Fruit fly (Drosophila melanogaster): Measurements from ENCODE around the gene CG5151.

Gene CG5151

DNA sequence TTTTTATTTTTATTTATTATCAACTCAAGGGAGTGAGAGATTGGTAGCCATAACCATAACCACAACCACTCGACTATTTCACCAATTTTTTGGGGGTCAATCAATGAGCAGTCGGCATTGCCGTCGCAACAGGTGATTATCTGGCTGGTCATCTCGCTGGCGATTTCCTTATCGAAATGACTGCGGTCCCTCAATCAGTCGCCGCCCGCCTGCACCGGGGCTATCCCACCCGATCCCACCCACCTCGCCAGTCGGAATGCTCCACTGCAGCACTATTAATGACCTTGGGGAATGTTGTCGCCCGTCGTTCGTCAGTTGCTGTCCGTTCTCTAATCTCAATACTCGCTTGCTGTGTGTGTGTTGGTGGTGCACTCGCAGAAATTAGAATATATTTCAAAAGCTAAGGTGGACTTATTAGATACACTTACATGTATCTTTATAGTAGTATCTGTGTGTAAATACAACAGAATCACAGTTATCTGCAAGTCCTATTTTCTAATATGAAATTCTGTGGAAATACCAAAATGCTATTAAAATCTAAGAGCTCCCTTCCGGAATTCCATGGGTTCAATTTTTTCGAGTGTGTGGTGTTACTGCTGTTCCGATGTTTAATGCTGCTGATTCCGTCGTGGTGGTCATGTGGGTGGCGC, 4.0 kb downstream of the CG5151 start (continued):
- TF ChIP-seq trem (tag; optimal IDR thresholded peaks at IDR 0.05) = no peak
- TF ChIP-seq phol (tag; optimal IDR thresholded peaks at IDR 0.05) = peak; percentile 67
- peak; percentile 52 for TF ChIP-seq az2 (GFP tag; optimal IDR thresholded peaks at IDR 0.05)
- TF ChIP-seq Gug (GFP tag; IDR thresholded peaks at IDR 0.05) = peak; percentile 32; the same call in 1 of the 4 replicates
- peak; percentile 29 for TF ChIP-seq CG15696 (tag; optimal IDR thresholded peaks at IDR 0.05)
- no peak for TF ChIP-seq NC2α (GFP tag; optimal IDR thresholded peaks at IDR 0.05)
- TF ChIP-seq CG17802 (tag; optimal IDR thresholded peaks at IDR 0.05) = peak; percentile 16
- no peak for TF ChIP-seq psq (GFP tag; optimal IDR thresholded peaks at IDR 0.05)
- no peak for TF ChIP-seq CG17328 (GFP tag; IDR thresholded peaks at IDR 0.05)
- TF ChIP-seq Dek (tag; optimal IDR thresholded peaks at IDR 0.05) = peak; percentile 46
- TF ChIP-seq CG18599 (GFP tag; optimal IDR thresholded peaks at IDR 0.05) = peak; percentile 86
- no peak for TF ChIP-seq D (optimal IDR thresholded peaks at IDR 0.05)
- TF ChIP-seq D (GFP tag; optimal IDR thresholded peaks at IDR 0.05) = peak; percentile 13
- peak; percentile 82 for TF ChIP-seq Fer1 (GFP tag; optimal IDR thresholded peaks at IDR 0.05)
- peak; percentile 64 for TF ChIP-seq D19A (tag; optimal IDR thresholded peaks at IDR 0.05)
- TF ChIP-seq Kr (GFP tag; optimal IDR thresholded peaks at IDR 0.05) = no peak
- no peak for TF ChIP-seq tna (GFP tag; IDR thresholded peaks at IDR 0.05; ENCODE audit: partially characterized antibody)
- no peak for TF ChIP-seq Ada2b (GFP tag; IDR thresholded peaks at IDR 0.05)
- TF ChIP-seq sc (optimal IDR thresholded peaks at IDR 0.05) = no peak
- peak; percentile 39 for TF ChIP-seq sc (GFP tag; optimal IDR thresholded peaks at IDR 0.05)
- no peak; the same call in 1 of the 2 replicates for TF ChIP-seq ham (GFP tag; IDR thresholded peaks at IDR 0.05)
- no peak for TF ChIP-seq CG42726 (GFP tag; IDR thresholded peaks at IDR 0.05; ENCODE audit: partially characterized antibody)
- no peak for TF ChIP-seq odd (GFP tag; optimal IDR thresholded peaks at IDR 0.05)
- TF ChIP-seq CG34376 (GFP tag; optimal IDR thresholded peaks at IDR 0.05) = peak; percentile 47
- TF ChIP-seq crc (GFP tag; optimal IDR thresholded peaks at IDR 0.05) = peak; percentile 37
- TF ChIP-seq CG4854 (GFP tag; optimal IDR thresholded peaks at IDR 0.05) = peak; percentile 31
- peak; percentile 49 for TF ChIP-seq CG10979 (tag; optimal IDR thresholded peaks at IDR 0.05)
- no peak for TF ChIP-seq CG3407 (GFP tag; optimal IDR thresholded peaks at IDR 0.05)
- peak; percentile 30 for TF ChIP-seq CG8281 (tag; optimal IDR thresholded peaks at IDR 0.05)
- TF ChIP-seq sna (GFP tag; IDR thresholded peaks at IDR 0.05; ENCODE audit: partially characterized antibody) = no peak
- peak; percentile 3 for TF ChIP-seq Sry-δ (GFP tag; optimal IDR thresholded peaks at IDR 0.05)
- peak; percentile 70 for TF ChIP-seq seq (GFP tag; IDR thresholded peaks at IDR 0.05)
- TF ChIP-seq CG9817 (tag; optimal IDR thresholded peaks at IDR 0.05) = peak; percentile 72
- TF ChIP-seq CG3163 (GFP tag; optimal IDR thresholded peaks at IDR 0.05) = peak; percentile 16
- TF ChIP-seq insv (GFP tag; optimal IDR thresholded peaks at IDR 0.05) = no peak
- TF ChIP-seq usp (GFP tag; optimal IDR thresholded peaks at IDR 0.05) = no peak
- peak; percentile 47 for TF ChIP-seq esg (GFP tag; conservative IDR thresholded peaks at IDR 0.05)
- TF ChIP-seq nau (GFP tag; optimal IDR thresholded peaks at IDR 0.05) = peak; percentile 10
- no peak for TF ChIP-seq lbe (GFP tag; optimal IDR thresholded peaks at IDR 0.05)
- TF ChIP-seq dpn (GFP tag; optimal IDR thresholded peaks at IDR 0.05) = peak; percentile 55 to 62
- no peak for TF ChIP-seq CG31224 (GFP tag; IDR thresholded peaks at IDR 0.05)
- peak; percentile 55 for TF ChIP-seq CG7987 (GFP tag; optimal IDR thresholded peaks at IDR 0.05)
- TF ChIP-seq CG8944 (GFP tag; optimal IDR thresholded peaks at IDR 0.05) = no peak
- no peak for TF ChIP-seq CG1832 (GFP tag; optimal IDR thresholded peaks at IDR 0.05)
- no peak for TF ChIP-seq pzg (GFP tag; optimal IDR thresholded peaks at IDR 0.05)
- TF ChIP-seq onecut (GFP tag; IDR thresholded peaks at IDR 0.05) = no peak; the same call in 1 of the 2 replicates
- TF ChIP-seq CG9876 (GFP tag; optimal IDR thresholded peaks at IDR 0.05) = no peak
- no peak for TF ChIP-seq YL-1 (GFP tag; optimal IDR thresholded peaks at IDR 0.05)
- TF ChIP-seq fd102C (GFP tag; optimal IDR thresholded peaks at IDR 0.05) = no peak
- peak; percentile 73 for TF ChIP-seq Dip3 (GFP tag; optimal IDR thresholded peaks at IDR 0.05)
